Worm (Caenorhabditis elegans): ENCODE measurements around the gene ric-7.
A peak's percentile ranks its signal among the peaks of the same experiment; 100 is the strongest.

ric-7 gene

DNA sequence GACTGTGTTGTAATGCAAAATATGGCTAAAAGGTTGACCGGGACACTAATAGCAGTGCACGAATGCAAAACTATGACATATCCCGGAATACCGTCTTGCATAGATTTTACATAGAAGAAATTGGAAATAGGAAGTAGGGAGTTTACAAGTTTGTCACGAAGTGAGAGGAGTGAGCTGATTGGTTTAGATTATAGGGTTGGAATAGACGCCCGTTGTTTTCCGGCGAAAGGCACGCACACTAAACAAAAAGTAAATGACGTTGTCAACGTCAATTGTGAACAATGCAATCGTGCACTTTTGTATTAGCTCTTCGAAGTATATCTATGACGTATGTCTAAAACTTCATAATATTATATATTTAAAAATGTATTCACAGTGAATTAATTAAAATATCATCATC lies 44.8 kb downstream of the ric-7 start, which contains the start of gene srh-24:
Gene srh-24, minus strand, starts transcription at position 101 of the 400 bp plus-strand sequence.
- TF ChIP-seq B0336.3 (GFP tag; IDR thresholded peaks at IDR 0.05) (no peak), egl-44 (GFP tag; IDR thresholded peaks at IDR 0.05) (0 out of 2 replicates have a peak, but pooled peaks have one; percentile 14)

DNA sequence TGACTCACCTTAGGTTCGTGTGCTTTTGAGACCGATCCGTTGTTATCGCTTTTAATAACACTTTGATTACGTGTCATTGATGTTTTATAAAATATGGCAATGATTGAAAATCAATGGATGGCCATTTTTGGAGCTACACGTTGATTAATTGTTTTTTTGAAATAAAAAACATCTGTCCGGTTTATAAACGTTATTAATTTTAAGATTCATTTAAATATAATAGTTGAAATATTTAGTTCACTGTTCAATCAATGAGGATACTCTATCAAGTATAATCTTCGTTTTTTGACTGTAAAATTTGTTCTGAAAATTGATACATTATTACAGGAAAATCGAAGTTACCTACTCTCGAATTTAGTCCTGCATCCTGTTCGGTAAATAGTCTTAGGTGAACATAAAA lies 47.5 kb downstream of the ric-7 start, which contains the start of gene R10D12.10:
Gene R10D12.10, minus strand, starts transcription at position 101 of the 400 bp plus-strand sequence.
- no peak for TF ChIP-seq F55B11.4 (tag; optimal IDR thresholded peaks at IDR 0.05; ENCODE audit: borderline replicate concordance, insufficient read depth)
- TF ChIP-seq lin-26 (GFP tag; IDR thresholded peaks at IDR 0.05) = no peak
- TF ChIP-seq ceh-79 (tag; optimal IDR thresholded peaks at IDR 0.05) = no peak
- TF ChIP-seq ztf-28 (GFP tag; IDR thresholded peaks at IDR 0.05) = no peak
- no peak for TF ChIP-seq let-607 (tag; optimal IDR thresholded peaks at IDR 0.05)
- no peak for TF ChIP-seq F52B5.7 (tag; optimal IDR thresholded peaks at IDR 0.05)
- no peak for TF ChIP-seq fkh-3 (tag; optimal IDR thresholded peaks at IDR 0.05)
- TF ChIP-seq zim-3 (tag; optimal IDR thresholded peaks at IDR 0.05) = no peak
- TF ChIP-seq ekl-4 (GFP tag; IDR thresholded peaks at IDR 0.05) = no peak
- no peak for TF ChIP-seq B0261.1 (tag; optimal IDR thresholded peaks at IDR 0.05)
- TF ChIP-seq mxl-1 (tag; optimal IDR thresholded peaks at IDR 0.05) = no peak
- no peak for TF ChIP-seq C17E4.6 (GFP tag; IDR thresholded peaks at IDR 0.05)
- no peak for TF ChIP-seq gei-17 (GFP tag; optimal IDR thresholded peaks at IDR 0.05)
- no peak for TF ChIP-seq atf-7 (tag; optimal IDR thresholded peaks at IDR 0.05)
- no peak for TF ChIP-seq ceh-91 (GFP tag; IDR thresholded peaks at IDR 0.05)
- no peak for TF ChIP-seq hmg-20 (GFP tag; IDR thresholded peaks at IDR 0.05)

- no peak for TF ChIP-seq madf-10 (tag; optimal IDR thresholded peaks at IDR 0.05)
- TF ChIP-seq mes-4 (tag; optimal IDR thresholded peaks at IDR 0.05) = no peak
- no peak for TF ChIP-seq lir-1 (GFP tag; conservative IDR thresholded peaks at IDR 0.05)
- TF ChIP-seq snpc-1.3 (tag; optimal IDR thresholded peaks at IDR 0.05; ENCODE audit: insufficient read depth) = no peak
- no peak for TF ChIP-seq egl-44 (GFP tag; IDR thresholded peaks at IDR 0.05)
- no peak for TF ChIP-seq ceh-91 (GFP tag; IDR thresholded peaks at IDR 0.05)
- no peak for TF ChIP-seq Y79H2A.3 (GFP tag; conservative IDR thresholded peaks at IDR 0.05)
- TF ChIP-seq rec-8 (tag; optimal IDR thresholded peaks at IDR 0.05) = no peak
- TF ChIP-seq nfya-1 (tag; optimal IDR thresholded peaks at IDR 0.05; ENCODE audit: borderline replicate concordance, insufficient read depth) = no peak
- no peak for TF ChIP-seq let-526 (GFP tag; IDR thresholded peaks at IDR 0.05)
- no peak for TF ChIP-seq Y53G8AR.9 (GFP tag; conservative IDR thresholded peaks at IDR 0.05)
- TF ChIP-seq ceh-58 (GFP tag; IDR thresholded peaks at IDR 0.05) = no peak
- TF ChIP-seq nhr-120 (GFP tag; IDR thresholded peaks at IDR 0.05) = no peak
- TF ChIP-seq hlh-12 (tag; optimal IDR thresholded peaks at IDR 0.05) = no peak
- TF ChIP-seq lin-35 (GFP tag; optimal IDR thresholded peaks at IDR 0.05) = no peak
- no peak for TF ChIP-seq tlf-1 (GFP tag; optimal IDR thresholded peaks at IDR 0.05)
- TF ChIP-seq him-1 (tag; optimal IDR thresholded peaks at IDR 0.05) = no peak
- TF ChIP-seq nfyb-1 (GFP tag; IDR thresholded peaks at IDR 0.05) = no peak
These were observed 48.0 kb downstream of the ric-7 start for ce11 chrV:13957691-13958090.

Data from whole organism, young adult.